Worm (Caenorhabditis elegans): ENCODE results near the gene klo-1.

DNA sequence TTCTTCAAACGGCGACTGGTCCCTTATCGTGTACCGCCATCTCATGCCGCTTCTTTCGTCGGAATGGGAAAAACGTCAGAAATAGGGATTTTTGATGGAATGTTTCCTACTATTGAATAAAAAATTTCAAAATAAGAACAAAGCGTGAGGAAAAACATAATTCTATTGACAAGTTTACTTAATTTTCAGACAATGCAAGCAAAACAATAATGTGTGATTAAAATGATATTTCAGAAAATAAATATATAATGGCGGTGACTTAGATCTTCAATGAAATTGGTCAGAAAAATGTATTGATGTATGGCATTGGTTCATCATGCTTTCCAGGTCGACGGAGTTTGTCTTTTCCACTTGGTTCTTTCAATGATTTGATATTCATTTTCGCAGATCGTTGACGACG, 46.7 kb upstream of the klo-1 start, which contains the start of gene ntp-1:
- no peak for TF ChIP-seq daf-12 (tag; optimal IDR thresholded peaks at IDR 0.05)
- no peak for TF ChIP-seq pha-4 (tag; optimal IDR thresholded peaks at IDR 0.05)
- TF ChIP-seq ztf-11 (tag; optimal IDR thresholded peaks at IDR 0.05): no peak
- TF ChIP-seq nhr-12 (tag; optimal IDR thresholded peaks at IDR 0.05): no peak
- no peak for TF ChIP-seq egl-27 (tag; optimal IDR thresholded peaks at IDR 0.05)
- no peak for TF ChIP-seq unc-39 (tag; optimal IDR thresholded peaks at IDR 0.05)
- TF ChIP-seq nhr-25 (tag; optimal IDR thresholded peaks at IDR 0.05): no peak
- no peak for TF ChIP-seq nhr-28 (tag; optimal IDR thresholded peaks at IDR 0.05)
- no peak for TF ChIP-seq tbx-2 (tag; optimal IDR thresholded peaks at IDR 0.05)
- no peak for TF ChIP-seq nhr-43 (tag; optimal IDR thresholded peaks at IDR 0.05; ENCODE audit: poor library complexity, severe bottlenecking)
- TF ChIP-seq elt-3 (tag; optimal IDR thresholded peaks at IDR 0.05): no peak
- TF ChIP-seq egl-5 (tag; optimal IDR thresholded peaks at IDR 0.05): no peak
